Worm (Caenorhabditis elegans): ENCODE data around the gene dkc-1.

DNA sequence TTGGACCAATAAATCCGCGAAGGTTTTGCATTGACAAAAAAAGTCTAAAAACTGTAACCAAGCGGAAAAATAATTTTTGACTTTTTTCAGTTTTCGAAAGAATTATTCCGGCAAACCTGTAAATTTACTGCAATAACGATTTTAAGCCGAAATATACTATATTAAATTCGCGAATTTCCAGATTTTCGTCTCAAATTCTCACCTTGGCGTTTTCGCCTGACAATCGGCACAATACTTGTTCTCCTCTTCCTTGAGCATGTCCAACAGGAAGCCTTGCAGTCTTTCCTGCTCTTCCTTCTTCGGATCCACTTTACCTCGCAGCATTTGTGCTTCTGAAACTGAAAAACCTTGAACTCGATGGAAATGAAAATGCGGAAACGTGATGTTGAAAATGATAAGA, 8.8 kb upstream of the dkc-1 start, which contains the start of gene smap-1:
- TF ChIP-seq snpc-4 (GFP tag; optimal IDR thresholded peaks at IDR 0.05): no peak
- TF ChIP-seq snpc-4 (tag; optimal IDR thresholded peaks at IDR 0.05): no peak
- TF ChIP-seq ceh-58 (GFP tag; IDR thresholded peaks at IDR 0.05): no peak
- TF ChIP-seq let-526 (GFP tag; IDR thresholded peaks at IDR 0.05): no peak
- no peak for TF ChIP-seq mcd-1 (GFP tag; IDR thresholded peaks at IDR 0.05)
- no peak for TF ChIP-seq dpl-1 (GFP tag; optimal IDR thresholded peaks at IDR 0.05)
- TF ChIP-seq nfya-1 (tag; optimal IDR thresholded peaks at IDR 0.05; ENCODE audit: borderline replicate concordance, insufficient read depth): no peak
- TF ChIP-seq ztf-26 (tag; optimal IDR thresholded peaks at IDR 0.05): no peak
- no peak for TF ChIP-seq cebp-1 (GFP tag; IDR thresholded peaks at IDR 0.05)
- TF ChIP-seq cebp-1 (tag; optimal IDR thresholded peaks at IDR 0.05): no peak
- TF ChIP-seq him-1 (tag; optimal IDR thresholded peaks at IDR 0.05): no peak
- TF ChIP-seq aptf-3 (GFP tag; IDR thresholded peaks at IDR 0.05): no peak
- TF ChIP-seq ceh-40 (GFP tag; IDR thresholded peaks at IDR 0.05): no peak
- no peak for TF ChIP-seq C17E4.6 (GFP tag; IDR thresholded peaks at IDR 0.05)
- TF ChIP-seq ZK185.1 (tag; optimal IDR thresholded peaks at IDR 0.05; ENCODE audit: poor library complexity, severe bottlenecking): no peak
